Worm (Caenorhabditis elegans): ENCODE measurements around the gene zhit-3.

zhit-3 gene

DNA sequence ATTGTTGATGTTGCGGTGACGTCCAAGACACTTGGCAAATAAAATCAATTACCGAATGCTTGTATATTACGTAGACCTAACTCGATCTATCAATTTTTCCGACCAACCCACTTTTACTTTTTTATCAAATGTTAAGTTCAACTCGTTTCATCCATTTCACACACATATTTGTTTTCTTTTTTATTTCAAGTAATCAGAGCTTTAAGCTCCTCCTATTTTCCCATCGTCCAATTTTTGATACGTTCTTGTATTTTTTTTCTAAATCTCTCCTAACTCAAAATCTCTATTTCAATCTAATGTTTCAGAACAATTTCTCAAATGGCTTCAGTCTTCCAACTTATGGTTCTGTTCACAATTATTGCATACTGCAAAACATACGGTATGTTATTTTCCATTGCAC, 13.5 kb downstream of the zhit-3 start, which contains the start of gene ZK856.6:
ZK856.6 (plus strand) TSS at position 301 of the 400 bp plus-strand sequence.
- no peak for TF ChIP-seq fkh-10 (GFP tag; optimal IDR thresholded peaks at IDR 0.05)
- TF ChIP-seq mml-1 (tag; optimal IDR thresholded peaks at IDR 0.05): no peak
- no peak for TF ChIP-seq zag-1 (tag; optimal IDR thresholded peaks at IDR 0.05)
- TF ChIP-seq nhr-11 (tag; optimal IDR thresholded peaks at IDR 0.05): no peak
- TF ChIP-seq hmg-11 (tag; optimal IDR thresholded peaks at IDR 0.05): no peak
- no peak for TF ChIP-seq ceh-16 (tag; optimal IDR thresholded peaks at IDR 0.05)
- no peak for TF ChIP-seq nfya-1 (tag; optimal IDR thresholded peaks at IDR 0.05; ENCODE audit: insufficient read depth)
- no peak for TF ChIP-seq lin-15B (tag; optimal IDR thresholded peaks at IDR 0.05)
- TF ChIP-seq lsy-12 (tag; optimal IDR thresholded peaks at IDR 0.05): no peak
- TF ChIP-seq nhr-67 (tag; optimal IDR thresholded peaks at IDR 0.05): no peak
- TF ChIP-seq sea-2 (GFP tag; optimal IDR thresholded peaks at IDR 0.05): no peak
- no peak for TF ChIP-seq daf-12 (tag; optimal IDR thresholded peaks at IDR 0.05)
- TF ChIP-seq fos-1 (tag; optimal IDR thresholded peaks at IDR 0.05): no peak
- no peak for TF ChIP-seq tbx-2 (tag; optimal IDR thresholded peaks at IDR 0.05)

DNA sequence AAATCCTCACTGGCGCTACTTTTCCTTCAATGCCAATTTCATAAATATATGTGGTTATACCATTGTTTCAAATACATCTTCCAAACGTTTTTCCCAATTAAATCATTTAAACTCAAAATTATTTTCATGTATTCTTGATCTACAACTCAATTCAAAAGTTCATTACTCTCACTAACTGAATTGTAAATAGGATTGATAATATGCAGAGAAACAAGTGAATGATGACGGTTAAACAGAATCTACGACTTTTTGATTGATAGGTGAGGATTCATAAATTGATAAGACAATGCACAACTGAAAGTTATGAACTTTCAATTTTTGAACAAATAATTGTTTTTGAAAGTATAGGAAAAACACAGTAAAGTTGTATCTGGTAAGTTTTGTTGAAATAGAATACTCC, 20.7 kb downstream of the zhit-3 start:
- TF ChIP-seq pha-4 (tag; optimal IDR thresholded peaks at IDR 0.05): no peak
- TF ChIP-seq egl-5 (tag; optimal IDR thresholded peaks at IDR 0.05): no peak
- peak; percentile 22 for TF ChIP-seq elt-2 (tag; optimal IDR thresholded peaks at IDR 0.05)
- TF ChIP-seq nhr-23 (tag; optimal IDR thresholded peaks at IDR 0.05): no peak
- no peak for TF ChIP-seq nhr-76 (tag; optimal IDR thresholded peaks at IDR 0.05)
- TF ChIP-seq snpc-4 (tag; optimal IDR thresholded peaks at IDR 0.05): no peak
- TF ChIP-seq nhr-77 (tag; optimal IDR thresholded peaks at IDR 0.05): no peak

DNA sequence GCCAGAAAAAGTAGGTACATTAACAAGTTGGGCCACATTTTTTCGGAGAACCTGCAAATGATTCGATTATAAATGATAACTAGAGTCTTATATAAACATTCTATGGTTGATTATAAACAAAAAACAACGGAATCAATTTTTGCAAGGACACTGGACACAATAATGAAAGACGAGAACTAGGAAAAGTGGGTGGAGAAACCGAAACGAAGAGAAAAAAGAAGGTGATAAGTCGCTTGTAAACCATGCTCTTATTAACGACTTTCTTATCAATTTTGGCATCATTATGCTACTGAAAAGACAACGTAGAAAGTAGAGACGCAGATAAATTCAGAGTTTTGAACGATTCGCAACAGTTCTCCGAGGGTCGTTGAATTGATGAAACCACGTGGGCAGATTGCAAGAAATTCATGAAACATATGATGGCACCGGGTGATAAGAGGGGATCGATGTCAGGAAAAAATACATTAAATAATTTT, 21.8 kb downstream of the zhit-3 start, which contains the start of gene ZK856.5:
ZK856.5 (minus strand) TSS at position 51 of the 476 bp plus-strand sequence.
- TF ChIP-seq sea-2 (GFP tag; optimal IDR thresholded peaks at IDR 0.05): no peak
- no peak for TF ChIP-seq nhr-23 (tag; optimal IDR thresholded peaks at IDR 0.05)
- no peak for TF ChIP-seq eor-1 (tag; optimal IDR thresholded peaks at IDR 0.05)
- TF ChIP-seq nhr-11 (tag; optimal IDR thresholded peaks at IDR 0.05): no peak
- TF ChIP-seq elt-2 (tag; optimal IDR thresholded peaks at IDR 0.05): peak; percentile 91
- TF ChIP-seq pqm-1 (tag; optimal IDR thresholded peaks at IDR 0.05): peak; percentile 94
- no peak for TF ChIP-seq unc-62 (GFP tag; optimal IDR thresholded peaks at IDR 0.05)
- TF ChIP-seq lsy-12 (tag; optimal IDR thresholded peaks at IDR 0.05): no peak
- no peak for TF ChIP-seq skn-1 (tag; optimal IDR thresholded peaks at IDR 0.05)
- no peak for TF ChIP-seq nhr-76 (tag; optimal IDR thresholded peaks at IDR 0.05)
- TF ChIP-seq unc-39 (tag; optimal IDR thresholded peaks at IDR 0.05): no peak
- TF ChIP-seq ceh-16 (tag; optimal IDR thresholded peaks at IDR 0.05): no peak
- no peak for TF ChIP-seq fkh-2 (tag; optimal IDR thresholded peaks at IDR 0.05)
- TF ChIP-seq fos-1 (tag; optimal IDR thresholded peaks at IDR 0.05): no peak
- TF ChIP-seq ztf-4 (tag; optimal IDR thresholded peaks at IDR 0.05): no peak
- TF ChIP-seq egl-5 (tag; optimal IDR thresholded peaks at IDR 0.05): no peak
- no peak for TF ChIP-seq daf-12 (tag; optimal IDR thresholded peaks at IDR 0.05)
- peak; percentile 14 for TF ChIP-seq pha-4 (tag; optimal IDR thresholded peaks at IDR 0.05)
- TF ChIP-seq elt-3 (tag; optimal IDR thresholded peaks at IDR 0.05): no peak
- no peak for TF ChIP-seq ceh-9 (tag; optimal IDR thresholded peaks at IDR 0.05)
- TF ChIP-seq ceh-82 (tag; optimal IDR thresholded peaks at IDR 0.05): no peak
- no peak for TF ChIP-seq fkh-10 (GFP tag; optimal IDR thresholded peaks at IDR 0.05)
- no peak for TF ChIP-seq nhr-237 (tag; optimal IDR thresholded peaks at IDR 0.05)
- TF ChIP-seq hmg-11 (tag; optimal IDR thresholded peaks at IDR 0.05): no peak
- TF ChIP-seq lin-39 (tag; optimal IDR thresholded peaks at IDR 0.05): no peak

DNA sequence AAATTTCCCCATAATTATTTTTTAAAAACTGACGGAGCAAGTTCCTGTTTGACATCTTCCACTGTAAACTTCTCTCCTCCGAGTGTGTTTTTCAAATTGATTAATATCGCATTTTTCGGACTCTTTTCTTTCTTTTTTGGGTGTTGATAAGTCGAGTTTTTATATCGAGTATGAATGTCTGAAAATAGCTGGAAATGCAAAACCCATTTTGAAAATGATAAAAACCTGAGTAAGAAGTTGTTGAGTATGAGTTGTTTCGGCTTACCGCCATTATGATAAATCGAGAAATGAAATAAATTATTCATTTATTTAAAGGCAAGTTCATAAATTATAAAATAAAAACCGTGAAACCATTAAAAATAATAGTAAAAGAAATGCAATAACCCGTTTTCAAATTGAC, 26.2 kb downstream of the zhit-3 start, which contains the start of gene ZK856.18:
ZK856.18 (minus strand) TSS at position 289 of the 400 bp plus-strand sequence.
- TF ChIP-seq elt-2 (tag; optimal IDR thresholded peaks at IDR 0.05) (no peak), mml-1 (tag; optimal IDR thresholded peaks at IDR 0.05) (no peak)

DNA sequence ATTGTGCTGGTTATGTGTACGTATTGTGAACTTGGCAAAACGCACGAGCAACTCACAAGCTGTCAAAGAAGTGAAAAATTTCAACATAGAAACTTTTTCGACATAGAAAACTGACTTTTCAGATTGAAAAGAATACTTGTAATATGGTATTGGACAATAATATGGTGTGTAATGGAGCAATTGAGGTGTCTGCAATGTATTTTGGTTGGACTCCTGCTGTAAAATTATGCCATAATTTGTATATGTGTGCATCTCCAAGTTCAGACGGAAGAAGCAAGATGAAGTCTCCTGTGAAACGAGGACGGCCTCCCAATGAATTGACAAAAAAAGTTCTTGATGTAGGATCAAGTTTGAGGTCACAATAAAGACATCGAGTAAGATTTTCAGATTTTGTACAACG, 28.1 kb downstream of the zhit-3 start:
- TF ChIP-seq unc-39 (tag; optimal IDR thresholded peaks at IDR 0.05) (no peak), ZK546.5 (tag; optimal IDR thresholded peaks at IDR 0.05) (no peak), lsy-12 (tag; optimal IDR thresholded peaks at IDR 0.05) (no peak), mdl-1 (tag; optimal IDR thresholded peaks at IDR 0.05) (no peak), nhr-43 (tag; optimal IDR thresholded peaks at IDR 0.05; ENCODE audit: poor library complexity, severe bottlenecking) (no peak), elt-3 (tag; optimal IDR thresholded peaks at IDR 0.05) (no peak), nhr-237 (tag; optimal IDR thresholded peaks at IDR 0.05) (no peak), nhr-23 (tag; optimal IDR thresholded peaks at IDR 0.05) (no peak), elt-1 (tag; optimal IDR thresholded peaks at IDR 0.05) (no peak), ceh-82 (tag; optimal IDR thresholded peaks at IDR 0.05) (no peak), pqm-1 (tag; optimal IDR thresholded peaks at IDR 0.05) (no peak), nfya-1 (tag; optimal IDR thresholded peaks at IDR 0.05; ENCODE audit: insufficient read depth) (no peak), mml-1 (tag; optimal IDR thresholded peaks at IDR 0.05) (no peak)
